Worm (Caenorhabditis elegans) whole organism, L3 larva: ENCODE measurements around the gene ZC15.3.

ENCODE experiments used
- R02D3.7 ChIP-seq: fragments of 150-350 bp; optimal IDR thresholded peaks from 2 replicates; lab custom pipeline; 2014; ENCODE audit warnings: missing biosample characterization, missing genetic modification characterization
- ZK546.5 ChIP-seq: sonication (generic microtip); optimal IDR thresholded peaks from 2 replicates; lab custom pipeline; 2017; ENCODE audit warnings: missing biosample characterization, missing genetic modification characterization
- aly-2 ChIP-seq: fragments of 150-350 bp; optimal IDR thresholded peaks from 2 replicates; lab custom pipeline; 2014; ENCODE audit warnings: missing biosample characterization, missing genetic modification characterization
- ceh-16 ChIP-seq: sonication (generic microtip); optimal IDR thresholded peaks from 2 replicates; lab custom pipeline; 2017; ENCODE audit warnings: missing biosample characterization, missing genetic modification characterization
- ceh-28 ChIP-seq: fragments of 150-350 bp; optimal IDR thresholded peaks from 2 replicates; lab custom pipeline; 2014; ENCODE audit warnings: missing biosample characterization, missing genetic modification reagents, missing genetic modification characterization
- ceh-82 ChIP-seq: fragments of 150-350 bp; optimal IDR thresholded peaks from 2 replicates; lab custom pipeline; 2014; ENCODE audit warnings: missing biosample characterization, missing genetic modification characterization
- daf-12 ChIP-seq: fragments of 150-350 bp; optimal IDR thresholded peaks from 2 replicates; lab custom pipeline; 2014; ENCODE audit warnings: missing biosample characterization, missing genetic modification reagents, missing genetic modification characterization
- egl-27 ChIP-seq: sonication (generic microtip); optimal IDR thresholded peaks from 4 replicates; lab custom pipeline; 2017; ENCODE audit warnings: missing biosample characterization, missing genetic modification reagents, missing genetic modification characterization
- egl-5 ChIP-seq: fragments of 150-350 bp; optimal IDR thresholded peaks from 2 replicates; lab custom pipeline; 2017; ENCODE audit warnings: missing biosample characterization, missing genetic modification reagents, missing genetic modification characterization, inconsistent platforms
- elt-1 ChIP-seq: fragments of 150-350 bp; optimal IDR thresholded peaks from 2 replicates; lab custom pipeline; 2014; ENCODE audit warnings: missing biosample characterization, missing genetic modification characterization
- elt-2 ChIP-seq: sonication (generic microtip); optimal IDR thresholded peaks from 2 replicates; lab custom pipeline; 2016; ENCODE audit warnings: missing genetic modification reagents, mild to moderate bottlenecking, missing genetic modification characterization, missing compliant biosample characterization
- elt-3 ChIP-seq, 3 experiments: fragments of 150-350 bp in 1 of 3; sonication (generic microtip) in 2 of 3; optimal IDR thresholded peaks; 2 replicates in 2 of 3; 4 replicates in 1 of 3; lab custom pipeline; 2014 to 2017; ENCODE audit warnings: missing biosample characterization in 3 of 3, missing genetic modification characterization in 3 of 3
- fkh-10 ChIP-seq: sonication (generic microtip); optimal IDR thresholded peaks from 2 replicates; lab custom pipeline; 2017; ENCODE audit warnings: missing biosample characterization, missing genetic modification reagents, missing genetic modification characterization
- fkh-2 ChIP-seq: fragments of 150-350 bp; optimal IDR thresholded peaks from 2 replicates; lab custom pipeline; 2014; ENCODE audit warnings: missing biosample characterization, missing genetic modification reagents, missing genetic modification characterization
- fos-1 ChIP-seq: fragments of 150-350 bp; optimal IDR thresholded peaks from 2 replicates; lab custom pipeline; 2014; ENCODE audit warnings: missing biosample characterization, missing genetic modification characterization
- hmg-11 ChIP-seq: sonication (generic microtip); optimal IDR thresholded peaks from 2 replicates; lab custom pipeline; 2016; ENCODE audit warnings: missing genetic modification characterization, missing compliant biosample characterization
- jun-1 ChIP-seq: fragments of 150-350 bp; optimal IDR thresholded peaks from 2 replicates; lab custom pipeline; 2014; ENCODE audit warnings: missing biosample characterization, missing genetic modification reagents, missing genetic modification characterization
- lin-15B ChIP-seq: fragments of 150-350 bp; optimal IDR thresholded peaks from 2 replicates; lab custom pipeline; 2014; ENCODE audit warnings: missing biosample characterization, missing genetic modification characterization
- lin-39 ChIP-seq: fragments of 150-350 bp; optimal IDR thresholded peaks from 2 replicates; lab custom pipeline; 2018; ENCODE audit warnings: missing biosample characterization, missing genetic modification reagents, missing genetic modification characterization
- mdl-1 ChIP-seq: fragments of 150-350 bp; optimal IDR thresholded peaks from 2 replicates; lab custom pipeline; 2014; ENCODE audit warnings: missing biosample characterization, missing genetic modification characterization
- nhr-11 ChIP-seq: fragments of 150-350 bp; optimal IDR thresholded peaks from 2 replicates; lab custom pipeline; 2014; ENCODE audit warnings: missing biosample characterization, missing genetic modification characterization
- nhr-12 ChIP-seq: fragments of 150-350 bp; optimal IDR thresholded peaks from 2 replicates; lab custom pipeline; 2014; ENCODE audit warnings: missing biosample characterization, missing genetic modification characterization
- nhr-23 ChIP-seq: fragments of 150-350 bp; optimal IDR thresholded peaks from 2 replicates; lab custom pipeline; 2014; ENCODE audit warnings: missing biosample characterization, missing genetic modification reagents, missing genetic modification characterization
- nhr-237 ChIP-seq: fragments of 150-350 bp; optimal IDR thresholded peaks from 2 replicates; lab custom pipeline; 2014; ENCODE audit warnings: missing biosample characterization, missing genetic modification characterization
- nhr-25 ChIP-seq: sonication (generic microtip); optimal IDR thresholded peaks from 2 replicates; lab custom pipeline; 2017; ENCODE audit warnings: missing biosample characterization, missing genetic modification characterization
- nhr-28 ChIP-seq: fragments of 150-350 bp; optimal IDR thresholded peaks from 2 replicates; lab custom pipeline; 2014; ENCODE audit warnings: missing biosample characterization, missing genetic modification characterization
- nhr-67 ChIP-seq: fragments of 150-350 bp; optimal IDR thresholded peaks from 2 replicates; lab custom pipeline; 2014; ENCODE audit warnings: missing biosample characterization, missing genetic modification characterization
- pha-4 ChIP-seq: fragments of 150-350 bp; optimal IDR thresholded peaks from 2 replicates; lab custom pipeline; 2014; ENCODE audit warnings: missing biosample characterization, missing genetic modification reagents, missing genetic modification characterization
- sea-2 ChIP-seq: fragments of 150-350 bp; sonication (generic microtip); optimal IDR thresholded peaks from 4 replicates; lab custom pipeline; 2014; ENCODE audit warnings: missing biosample characterization, missing genetic modification reagents, missing genetic modification characterization
- snpc-4 ChIP-seq: fragments of 150-350 bp; optimal IDR thresholded peaks from 2 replicates; lab custom pipeline; 2014; ENCODE audit warnings: missing biosample characterization, missing genetic modification characterization
- tbx-2 ChIP-seq: sonication (generic microtip); optimal IDR thresholded peaks from 2 replicates; lab custom pipeline; 2016; ENCODE audit warnings: mild to moderate bottlenecking, missing genetic modification characterization, missing compliant biosample characterization
- unc-39 ChIP-seq: sonication (generic microtip); optimal IDR thresholded peaks from 4 replicates; lab custom pipeline; 2017; ENCODE audit warnings: missing biosample characterization, missing genetic modification characterization
- unc-62 ChIP-seq: fragments of 150-350 bp; sonication (generic microtip); optimal IDR thresholded peaks from 4 replicates; lab custom pipeline; 2014; ENCODE audit warnings: missing biosample characterization, missing genetic modification reagents, missing genetic modification characterization
- zag-1 ChIP-seq: fragments of 150-350 bp; optimal IDR thresholded peaks from 2 replicates; lab custom pipeline; 2014; ENCODE audit warnings: missing biosample characterization, missing genetic modification characterization
- ztf-11 ChIP-seq: fragments of 150-350 bp; optimal IDR thresholded peaks from 2 replicates; lab custom pipeline; 2014; ENCODE audit warnings: missing biosample characterization, missing genetic modification characterization

The ZC15.3 gene

DNA sequence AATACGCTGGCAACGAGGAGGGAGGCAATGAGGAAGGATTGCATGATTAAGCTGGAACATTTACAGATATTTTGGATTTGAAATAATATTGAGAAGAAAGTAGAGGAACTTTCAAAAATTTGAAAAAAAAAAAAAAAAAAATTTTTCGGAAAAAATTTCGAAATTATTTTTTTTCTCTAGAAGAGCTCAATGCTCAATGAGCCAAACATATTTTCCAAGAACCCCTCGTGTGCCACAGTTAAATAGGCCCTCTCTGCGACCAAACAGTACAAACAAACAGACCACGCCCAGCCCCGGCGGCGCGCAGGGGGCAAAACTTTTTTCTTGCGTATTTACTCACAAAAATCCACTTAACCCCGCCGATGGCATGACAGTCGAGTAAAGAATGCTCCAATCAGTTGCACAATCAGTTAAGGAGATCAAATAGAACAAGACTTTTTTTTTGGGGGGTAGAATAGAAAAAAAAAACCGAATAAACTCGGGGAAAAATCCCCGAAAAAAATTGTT, 23.5 kb upstream of the ZC15.3 start, which contains the start of gene pqn-94:
Gene pqn-94 (minus strand): TSS at position 51 of the 507 bp plus-strand sequence.
- peak; percentile 75 for TF ChIP-seq pha-4 (tag; lab: Kevin White, UChicago)
- no peak for TF ChIP-seq ceh-16

- no peak for TF ChIP-seq ceh-28 (tag; lab: Kevin White, UChicago)
- TF ChIP-seq aly-2 (tag; lab: Kevin White, UChicago): no peak
- no peak for TF ChIP-seq nhr-11 (tag; lab: Kevin White, UChicago)
- no peak for TF ChIP-seq daf-12 (tag; lab: Kevin White, UChicago)
- TF ChIP-seq unc-62 (GFP tag; lab: Kevin White, UChicago): no peak
- TF ChIP-seq lin-39 (tag; lab: Kevin White, UChicago): no peak
- no peak for TF ChIP-seq ceh-16
- TF ChIP-seq hmg-11 (tag; lab: Kevin White, UChicago): no peak
- no peak for TF ChIP-seq egl-27 (tag; lab: Kevin White, UChicago)
- TF ChIP-seq fkh-10: no peak
- no peak for TF ChIP-seq ZK546.5 (tag; lab: Kevin White, UChicago)
- no peak for TF ChIP-seq sea-2
- TF ChIP-seq lin-15B: no peak
- TF ChIP-seq jun-1 (tag; lab: Kevin White, UChicago): no peak
- no peak for TF ChIP-seq elt-1 (tag; lab: Kevin White, UChicago)
- TF ChIP-seq nhr-237 (tag; lab: Kevin White, UChicago): no peak
Observed at ce11 chrV:20282827-20283226, 20.6 kb upstream of the ZC15.3 start.

DNA sequence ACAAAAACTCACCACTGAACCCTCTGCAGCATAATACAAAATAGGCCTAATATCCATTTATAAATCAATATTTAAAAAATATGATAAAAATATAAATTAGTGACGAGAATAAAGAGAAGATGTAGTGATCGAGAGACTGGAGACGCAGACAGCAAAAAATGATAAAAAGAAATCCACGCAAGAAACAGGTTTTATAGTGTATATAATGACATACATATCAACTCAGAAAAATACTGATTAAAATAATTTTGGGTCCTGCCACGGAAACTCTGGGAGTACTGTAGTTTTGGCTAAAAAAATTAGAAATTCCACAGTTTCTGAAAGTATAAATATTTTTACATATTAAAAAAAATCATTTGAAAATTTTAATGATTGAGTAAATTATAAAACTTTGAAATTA, 14.1 kb upstream of the ZC15.3 start, which contains the start of gene mlt-4:
Gene mlt-4 (minus strand): TSS at position 101 of the 400 bp plus-strand sequence.
- TF ChIP-seq egl-5 (tag; lab: Kevin White, UChicago) (no peak), ztf-11 (tag; lab: Kevin White, UChicago) (no peak), zag-1 (tag; lab: Kevin White, UChicago) (no peak), nhr-67 (tag; lab: Kevin White, UChicago) (no peak), mdl-1 (no peak), daf-12 (tag; lab: Kevin White, UChicago) (no peak), nhr-237 (tag; lab: Kevin White, UChicago) (no peak), fos-1 (tag; lab: Kevin White, UChicago) (no peak), ceh-82 (tag; lab: Kevin White, UChicago) (no peak), ceh-16 (no peak), nhr-23 (no peak), R02D3.7 (no peak), aly-2 (tag; lab: Kevin White, UChicago) (no peak), fkh-2 (tag; lab: Kevin White, UChicago) (no peak), snpc-4 (tag; lab: Kevin White, UChicago) (no peak), jun-1 (tag; lab: Kevin White, UChicago) (no peak)
- TF ChIP-seq, all 47 proteins: peak for 0

DNA sequence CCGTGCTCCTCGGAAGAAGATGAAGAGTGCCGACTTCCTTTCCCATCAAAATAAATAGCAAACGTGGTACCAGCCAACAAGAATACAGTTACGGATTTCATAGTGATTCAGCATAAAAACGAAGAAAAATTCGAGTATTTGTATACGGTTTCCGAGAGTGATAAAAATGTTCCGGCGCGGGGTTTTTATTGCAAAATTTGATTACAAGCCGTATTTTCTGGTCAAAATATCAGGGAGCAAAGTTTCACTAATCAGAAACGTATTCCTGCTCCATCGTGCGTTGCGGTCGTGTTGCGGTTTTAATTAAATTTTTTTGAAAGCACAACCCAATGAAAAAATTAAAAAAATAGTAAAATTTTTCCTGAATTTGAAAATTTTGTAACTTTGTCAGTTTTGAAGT, 9.0 kb upstream of the ZC15.3 start, which contains the start of gene clec-261:
Gene clec-261 (minus strand): TSS at position 101 of the 400 bp plus-strand sequence.
- TF ChIP-seq egl-27 (tag; lab: Kevin White, UChicago) (no peak), unc-39 (tag; lab: Kevin White, UChicago) (no peak)
- TF ChIP-seq, all 47 proteins: peak for 0

ce11 chrV:20297650-20298049, 5.7 kb upstream of the ZC15.3 start, which contains the start of gene ZC15.5:
TSS of gene ZC15.5 (plus strand) at chrV:20297950.
- TF ChIP-seq nhr-11 (tag; lab: Kevin White, UChicago): no peak
- no peak for TF ChIP-seq fkh-10
- no peak for TF ChIP-seq ceh-82 (tag; lab: Kevin White, UChicago)
- TF ChIP-seq hmg-11 (tag; lab: Kevin White, UChicago): no peak
- no peak for TF ChIP-seq elt-3 (tag; optimal IDR thresholded peaks at IDR 0.05; lab: Kevin White, UChicago)

- TF ChIP-seq fkh-2 (tag; lab: Kevin White, UChicago) (no peak), nhr-28 (tag; lab: Kevin White, UChicago) (no peak), nhr-12 (tag; lab: Kevin White, UChicago) (no peak), elt-3 (tag; optimal IDR thresholded peaks at IDR 0.05; lab: Kevin White, UChicago) (no peak), mdl-1 (no peak), nhr-67 (tag; lab: Kevin White, UChicago) (no peak), unc-62 (GFP tag; lab: Kevin White, UChicago) (no peak), lin-39 (tag; lab: Kevin White, UChicago) (no peak), ceh-82 (tag; lab: Kevin White, UChicago) (no peak), tbx-2 (no peak), ceh-28 (tag; lab: Kevin White, UChicago) (no peak), zag-1 (tag; lab: Kevin White, UChicago) (no peak), nhr-237 (tag; lab: Kevin White, UChicago) (no peak), egl-27 (tag; lab: Kevin White, UChicago) (no peak), nhr-25 (tag; lab: Kevin White, UChicago) (no peak), nhr-23 (no peak), elt-2 (no peak)
- TF ChIP-seq, all 47 proteins: peak for 0
Observed at ce11 chrV:20305803-20306202, 2.4 kb downstream of the ZC15.3 start, which contains the start of gene ZC15.1. TSS of gene ZC15.1 (plus strand) at chrV:20306103.
